In genomic region chrIII:9789607-9790073, ce11 we compare ENCODE assay signal across 2 worm cellular contexts.
TF ChIP-seq lines count a peak whose summit lies in the region.

TSS of gene R10E11.5 (minus strand) at chrIII:9789657.

TF ChIP-seq in whole organism, L3 larva, 47 proteins besides CTCF, POLR2A, EP300 and RAD21:
- TF ChIP-seq nfya-1 (tag; optimal IDR thresholded peaks at IDR 0.05; lab: Kevin White, UChicago; ENCODE audit: insufficient read depth) (peak; percentile 70), tbx-2 (tag; optimal IDR thresholded peaks at IDR 0.05; lab: Kevin White, UChicago) (no peak)

TF ChIP-seq in whole organism, late embryonic, 69 proteins besides CTCF, POLR2A, EP300 and RAD21:
- TF ChIP-seq mec-3 (tag; optimal IDR thresholded peaks at IDR 0.05; lab: Kevin White, UChicago; ENCODE audit: borderline replicate concordance): no peak
- no peak for TF ChIP-seq pax-1 (tag; optimal IDR thresholded peaks at IDR 0.05; lab: Kevin White, UChicago)
- TF ChIP-seq nfya-1 (tag; optimal IDR thresholded peaks at IDR 0.05; lab: Kevin White, UChicago): peak; percentile 51
- no peak for TF ChIP-seq ahr-1 (tag; optimal IDR thresholded peaks at IDR 0.05; lab: Kevin White, UChicago)
- TF ChIP-seq elt-2 (tag; optimal IDR thresholded peaks at IDR 0.05; lab: Kevin White, UChicago): no peak
- TF ChIP-seq syd-9 (tag; optimal IDR thresholded peaks at IDR 0.05; lab: Kevin White, UChicago): no peak
- TF ChIP-seq ama-1 (optimal IDR thresholded peaks at IDR 0.05; lab: Kevin White, UChicago): no peak
- no peak for TF ChIP-seq rnt-1 (tag; optimal IDR thresholded peaks at IDR 0.05; lab: Kevin White, UChicago)

Comparison
In these comparisons a context has a peak if more than half of its experiments do, and no peak if none do; other contexts are left out.
1. Of the 9 proteins assayed by ChIP-seq in both whole organism, late embryonic and whole organism, L3 larva: peak only in whole organism, late embryonic: none; only in whole organism, L3 larva: none; in both: nfya-1; in neither: 8.